Fruit fly (Drosophila melanogaster): Measurements from ENCODE around the gene CG1529.
A peak's percentile ranks its signal among the peaks of the same experiment; 100 is the strongest.

Gene CG1529

dm6 chrX:21031819-21032261 is at the start of gene CG1529 (continued):
- peak; percentile 36; the same call in 1 of the 2 replicates for TF ChIP-seq Bgb (GFP tag; IDR thresholded peaks at IDR 0.05; ENCODE audit: partially characterized antibody)
- TF ChIP-seq Fer1 (GFP tag; optimal IDR thresholded peaks at IDR 0.05) = no peak
- peak; percentile 77 for TF ChIP-seq E2f2 (GFP tag; IDR thresholded peaks at IDR 0.05)
- 0 out of 3 replicates have a peak, but pooled peaks have one; percentile 43 for TF ChIP-seq Opbp (GFP tag; IDR thresholded peaks at IDR 0.05; ENCODE audit: partially characterized antibody)
- no peak for TF ChIP-seq tna (GFP tag; IDR thresholded peaks at IDR 0.05; ENCODE audit: partially characterized antibody)
- TF ChIP-seq dmrt11E (tag; optimal IDR thresholded peaks at IDR 0.05) = no peak
- no peak for TF ChIP-seq abd-A (tag; optimal IDR thresholded peaks at IDR 0.05)
- no peak for TF ChIP-seq rib (GFP tag; IDR thresholded peaks at IDR 0.05)
- no peak for TF ChIP-seq CG9817 (tag; optimal IDR thresholded peaks at IDR 0.05)
- TF ChIP-seq CG12659 (GFP tag; optimal IDR thresholded peaks at IDR 0.05) = peak; percentile 21
- no peak for TF ChIP-seq Lim3 (GFP tag; IDR thresholded peaks at IDR 0.05)
- TF ChIP-seq CG2202 (tag; optimal IDR thresholded peaks at IDR 0.05) = no peak
- 0 out of 2 replicates have a peak, but pooled peaks have one; percentile 27 for TF ChIP-seq hbn (GFP tag; IDR thresholded peaks at IDR 0.05; ENCODE audit: partially characterized antibody)
- TF ChIP-seq CG8290 (GFP tag; optimal IDR thresholded peaks at IDR 0.05) = peak; percentile 40
- peak in 1 of 2 experiments; percentile 10 for TF ChIP-seq CG8290 (tag; optimal IDR thresholded peaks at IDR 0.05)
- no peak for TF ChIP-seq tio (GFP tag; optimal IDR thresholded peaks at IDR 0.05)
- TF ChIP-seq Dll (GFP tag; IDR thresholded peaks at IDR 0.05; ENCODE audit: partially characterized antibody) = 0 out of 4 replicates have a peak, but pooled peaks have one; percentile 56
- peak; percentile 13 for TF ChIP-seq trem (tag; optimal IDR thresholded peaks at IDR 0.05)
- TF ChIP-seq CG6654 (GFP tag; optimal IDR thresholded peaks at IDR 0.05) = no peak
- peak; percentile 51; the same call in 1 of the 2 replicates for TF ChIP-seq Scr (GFP tag; IDR thresholded peaks at IDR 0.05; ENCODE audit: partially characterized antibody)
- TF ChIP-seq CG14710 (tag; optimal IDR thresholded peaks at IDR 0.05) = peak; percentile 18
- no peak for TF ChIP-seq sna (GFP tag; IDR thresholded peaks at IDR 0.05; ENCODE audit: partially characterized antibody)
- TF ChIP-seq CG2712 (tag; optimal IDR thresholded peaks at IDR 0.05) = no peak
- peak; percentile 70 for TF ChIP-seq MBD-R2 (GFP tag; IDR thresholded peaks at IDR 0.05)
- TF ChIP-seq Lhr (GFP tag; optimal IDR thresholded peaks at IDR 0.05) = peak; percentile 19

dm6 chrX:21080335-21080734 is 48.6 kb upstream of the CG1529 start:
- TF ChIP-seq CG10321 (GFP tag; IDR thresholded peaks at IDR 0.05) = peak; percentile 67; the same call in 1 of the 2 replicates
- no peak for TF ChIP-seq chm (GFP tag; IDR thresholded peaks at IDR 0.05)
- no peak for TF ChIP-seq CG4282 (GFP tag; optimal IDR thresholded peaks at IDR 0.05)
- no peak for TF ChIP-seq D19A (tag; optimal IDR thresholded peaks at IDR 0.05)
- TF ChIP-seq Six4 (GFP tag; optimal IDR thresholded peaks at IDR 0.05) = no peak
- TF ChIP-seq CG4328 (GFP tag; optimal IDR thresholded peaks at IDR 0.05) = no peak
- no peak for TF ChIP-seq CG12744 (GFP tag; optimal IDR thresholded peaks at IDR 0.05)
- no peak for TF ChIP-seq exex (tag; optimal IDR thresholded peaks at IDR 0.05)
- no peak for TF ChIP-seq Hmr (GFP tag; optimal IDR thresholded peaks at IDR 0.05)
- TF ChIP-seq chn (GFP tag; optimal IDR thresholded peaks at IDR 0.05) = no peak
- no peak for TF ChIP-seq CG32772 (GFP tag; IDR thresholded peaks at IDR 0.05)
- no peak for TF ChIP-seq CG10979 (tag; optimal IDR thresholded peaks at IDR 0.05)
- TF ChIP-seq CG2199 (GFP tag; IDR thresholded peaks at IDR 0.05) = peak; percentile 15; the same call in 1 of the 3 replicates
- TF ChIP-seq CG12942 (GFP tag; optimal IDR thresholded peaks at IDR 0.05) = no peak
- no peak for TF ChIP-seq CG3065 (GFP tag; optimal IDR thresholded peaks at IDR 0.05)
- TF ChIP-seq Mes4 (GFP tag; optimal IDR thresholded peaks at IDR 0.05) = no peak
- no peak for TF ChIP-seq cad (GFP tag; optimal IDR thresholded peaks at IDR 0.05)
- no peak for TF ChIP-seq wor (GFP tag; IDR thresholded peaks at IDR 0.05)
- TF ChIP-seq pnt (GFP tag; optimal IDR thresholded peaks at IDR 0.05) = no peak
- no peak for TF ChIP-seq Taf1 (GFP tag; IDR thresholded peaks at IDR 0.05)
- no peak for TF ChIP-seq prd (optimal IDR thresholded peaks at IDR 0.05)
- TF ChIP-seq prd (GFP tag; IDR thresholded peaks at IDR 0.05) = no peak
- no peak for TF ChIP-seq caup (GFP tag; optimal IDR thresholded peaks at IDR 0.05; ENCODE audit: severe bottlenecking)
- TF ChIP-seq CG34224 (GFP tag; IDR thresholded peaks at IDR 0.05; ENCODE audit: partially characterized antibody) = no peak
- TF ChIP-seq H15 (GFP tag; IDR thresholded peaks at IDR 0.05) = no peak
- TF ChIP-seq Dad (GFP tag; optimal IDR thresholded peaks at IDR 0.05) = no peak
- no peak for TF ChIP-seq CG8290 (GFP tag; optimal IDR thresholded peaks at IDR 0.05)
- TF ChIP-seq CG8290 (tag; optimal IDR thresholded peaks at IDR 0.05) = peak in 1 of 2 experiments; percentile 0

All from whole organism, embryonic.